Fruit fly (Drosophila melanogaster) whole organism, embryonic: ENCODE data around the gene CG13377.

Experiments
- Asciz ChIP-seq: fragments of 200-800 bp; sonication (Bioruptor generic); optimal IDR thresholded peaks from 2 replicates; lab custom pipeline; 2017; ENCODE audit warnings: missing biosample characterization, mild to moderate bottlenecking, missing genetic modification characterization, missing genetic modification reagents
- CG10147 ChIP-seq: fragments of 200-800 bp; sonication (Bioruptor generic); optimal IDR thresholded peaks from 2 replicates; lab custom pipeline; 2019; ENCODE audit warnings: missing biosample characterization, mild to moderate bottlenecking, missing genetic modification characterization, moderate library complexity
- CG10321 ChIP-seq: fragments of 200-800 bp; sonication (Bioruptor generic); IDR thresholded peaks from 2 replicates; pipeline ENCODE4 v1.3.6; 2022; ENCODE audit warnings: missing biosample characterization, missing genetic modification characterization
- CG10543 ChIP-seq: fragments of 200-800 bp; sonication (Bioruptor generic); optimal IDR thresholded peaks from 3 replicates; lab custom pipeline; 2017; ENCODE audit warnings: missing biosample characterization, mild to moderate bottlenecking, missing genetic modification characterization, moderate library complexity
- CG10959 ChIP-seq: fragments of 200-800 bp; sonication (Bioruptor generic); IDR thresholded peaks from 2 replicates; pipeline ENCODE4 v1.3.6; 2022; ENCODE audit warnings: missing biosample characterization, missing genetic modification characterization
- CG11695 ChIP-seq: fragments of 200-800 bp; sonication (Bioruptor generic); IDR thresholded peaks from 3 replicates; pipeline ENCODE4 v1.3.6; 2022; ENCODE audit warnings: missing biosample characterization, missing genetic modification characterization
- CG12744 ChIP-seq: fragments of 200-800 bp; sonication (Bioruptor generic); optimal IDR thresholded peaks from 2 replicates; lab custom pipeline; 2016; ENCODE audit warnings: missing biosample characterization, missing genetic modification characterization
- CG15073 ChIP-seq: fragments of 200-800 bp; sonication (Bioruptor generic); optimal IDR thresholded peaks from 2 replicates; lab custom pipeline; 2016; ENCODE audit warnings: missing biosample characterization, missing genetic modification characterization
- CG17359 ChIP-seq: fragments of 200-800 bp; sonication (Bioruptor generic); optimal IDR thresholded peaks from 3 replicates; lab custom pipeline; 2018; ENCODE audit warnings: missing biosample characterization, mild to moderate bottlenecking, missing genetic modification characterization, moderate library complexity
- CG2120 ChIP-seq: fragments of 200-800 bp; sonication (Bioruptor generic); optimal IDR thresholded peaks from 3 replicates; lab custom pipeline; 2016; ENCODE audit warnings: missing biosample characterization, missing genetic modification characterization
- CG2678 ChIP-seq: fragments of 200-800 bp; sonication (Bioruptor generic); optimal IDR thresholded peaks from 3 replicates; lab custom pipeline; 2019; ENCODE audit warnings: missing biosample characterization, mild to moderate bottlenecking, missing genetic modification characterization, moderate library complexity
- CG30431 ChIP-seq: fragments of 200-800 bp; sonication (Bioruptor generic); optimal IDR thresholded peaks from 2 replicates; lab custom pipeline; 2017; ENCODE audit warnings: missing biosample characterization, missing genetic modification characterization
- CG31388 ChIP-seq: fragments of 200-800 bp; sonication (Bioruptor generic); optimal IDR thresholded peaks from 2 replicates; lab custom pipeline; 2016; ENCODE audit warnings: missing biosample characterization, missing genetic modification characterization
- CG32767 ChIP-seq: fragments of 200-800 bp; sonication (Bioruptor generic); IDR thresholded peaks from 2 replicates; pipeline ENCODE4 v1.3.6; 2022; ENCODE audit warnings: missing biosample characterization, missing genetic modification characterization
- CG4404 ChIP-seq: fragments of 200-800 bp; sonication (Bioruptor generic); IDR thresholded peaks from 2 replicates; pipeline ENCODE4 v1.3.6; 2022; ENCODE audit warnings: missing biosample characterization, missing genetic modification characterization
- CG6689 ChIP-seq: fragments of 200-800 bp; sonication (Bioruptor generic); IDR thresholded peaks from 2 replicates; pipeline ENCODE4 v1.3.6; 2022; ENCODE audit warnings: missing biosample characterization, missing genetic modification characterization
- CG7839 ChIP-seq: fragments of 200-800 bp; sonication (Bioruptor generic); optimal IDR thresholded peaks from 3 replicates; lab custom pipeline; 2018; ENCODE audit warnings: missing biosample characterization, mild to moderate bottlenecking, missing genetic modification characterization, moderate library complexity
- CG7987 ChIP-seq: fragments of 200-800 bp; sonication (Bioruptor generic); optimal IDR thresholded peaks from 2 replicates; lab custom pipeline; 2018; ENCODE audit warnings: missing biosample characterization, mild to moderate bottlenecking, missing genetic modification characterization, moderate library complexity
- CG8290 ChIP-seq, 3 experiments: fragments of 200-800 bp; sonication (Bioruptor generic); optimal IDR thresholded peaks; 2 replicates each; lab custom pipeline; 2016 to 2019; ENCODE audit warnings: missing biosample characterization in 3 of 3, missing genetic modification characterization in 3 of 3, mild to moderate bottlenecking in 2 of 3, moderate library complexity in 1 of 3
- CG8924 ChIP-seq: fragments of 200-800 bp; optimal IDR thresholded peaks from 3 replicates; lab custom pipeline; 2019; ENCODE audit warnings: missing biosample characterization, mild to moderate bottlenecking, missing genetic modification characterization, moderate library complexity
- CTCF ChIP-seq: fragments of 200-800 bp; sonication (Bioruptor generic); optimal IDR thresholded peaks from 2 replicates; lab custom pipeline; 2017; ENCODE audit warnings: missing biosample characterization, mild to moderate bottlenecking, missing genetic modification characterization, moderate library complexity
- Dip3 ChIP-seq: fragments of 200-800 bp; sonication (Bioruptor generic); optimal IDR thresholded peaks from 3 replicates; lab custom pipeline; 2016; ENCODE audit warnings: missing biosample characterization, missing genetic modification characterization
- Doc3 ChIP-seq: fragments of 200-800 bp; sonication (Bioruptor generic); IDR thresholded peaks from 3 replicates; pipeline ENCODE4 v1.3.6; 2022; ENCODE audit warnings: missing biosample characterization, missing genetic modification characterization; ENCODE audit not compliant: partially characterized antibody
- Ets97D ChIP-seq: fragments of 200-800 bp; sonication (Bioruptor generic); optimal IDR thresholded peaks from 3 replicates; lab custom pipeline; 2016; ENCODE audit warnings: missing biosample characterization, missing genetic modification characterization
- Fer3 ChIP-seq: fragments of 200-800 bp; sonication (Bioruptor generic); optimal IDR thresholded peaks from 2 replicates; lab custom pipeline; 2018; ENCODE audit warnings: missing biosample characterization, mild to moderate bottlenecking, missing genetic modification characterization, moderate library complexity
- H15 ChIP-seq: fragments of 200-800 bp; sonication (Bioruptor generic); IDR thresholded peaks from 3 replicates; pipeline ENCODE4 v1.3.6; 2022; ENCODE audit warnings: missing biosample characterization, missing genetic modification characterization
- Scr ChIP-seq: fragments of 200-800 bp; sonication (Bioruptor generic); IDR thresholded peaks from 2 replicates; pipeline ENCODE4 v1.3.6; 2022; ENCODE audit warnings: missing biosample characterization, missing genetic modification characterization; ENCODE audit not compliant: partially characterized antibody
- abd-A ChIP-seq: fragments of 200-800 bp; sonication (Bioruptor generic); optimal IDR thresholded peaks from 3 replicates; lab custom pipeline; 2019; ENCODE audit warnings: missing biosample characterization, mild to moderate bottlenecking, missing genetic modification characterization, moderate library complexity
- ase ChIP-seq: fragments of 200-800 bp; sonication (Bioruptor generic); IDR thresholded peaks from 3 replicates; pipeline ENCODE4 v1.3.6; 2022; ENCODE audit warnings: missing biosample characterization, missing genetic modification characterization
- caup ChIP-seq: fragments of 200-800 bp; sonication (Bioruptor generic); optimal IDR thresholded peaks from 3 replicates; lab custom pipeline; 2017; ENCODE audit warnings: missing biosample characterization, mild to moderate bottlenecking, missing genetic modification characterization, moderate library complexity; ENCODE audit not compliant: severe bottlenecking
- corto ChIP-seq: fragments of 200-800 bp; sonication (Bioruptor generic); optimal IDR thresholded peaks from 2 replicates; lab custom pipeline; 2016; ENCODE audit warnings: missing biosample characterization, mild to moderate bottlenecking, missing genetic modification characterization, moderate library complexity
- croc ChIP-seq: fragments of 200-800 bp; sonication (Bioruptor generic); conservative IDR thresholded peaks from 3 replicates; pipeline ENCODE4 v1.3.6; 2022; ENCODE audit warnings: missing biosample characterization, missing genetic modification characterization
- danr ChIP-seq: fragments of 200-800 bp; sonication (Bioruptor generic); IDR thresholded peaks from 2 replicates; pipeline ENCODE4 v1.3.6; 2022; ENCODE audit warnings: missing biosample characterization, missing genetic modification characterization
- dati ChIP-seq: fragments of 200-800 bp; sonication (Bioruptor generic); IDR thresholded peaks from 2 replicates; pipeline ENCODE4 v1.3.6; 2022; ENCODE audit warnings: missing biosample characterization, missing genetic modification characterization
- esg ChIP-seq: fragments of 200-800 bp; sonication (Bioruptor generic); conservative IDR thresholded peaks from 2 replicates; pipeline ENCODE4 v1.3.6; 2022; ENCODE audit warnings: missing biosample characterization, missing genetic modification characterization
- eve ChIP-seq, 2 experiments: fragments of >200 bp; optimal IDR thresholded peaks; 2 replicates each; lab custom pipeline; 2017; ENCODE audit warnings: missing biosample characterization in 2 of 2, missing genetic modification characterization in 2 of 2
- fd64A ChIP-seq: fragments of 200-800 bp; sonication (Bioruptor generic); optimal IDR thresholded peaks from 3 replicates; lab custom pipeline; 2018; ENCODE audit warnings: missing biosample characterization, mild to moderate bottlenecking, missing genetic modification characterization
- grau ChIP-seq: fragments of 200-800 bp; optimal IDR thresholded peaks from 3 replicates; lab custom pipeline; 2019; ENCODE audit warnings: missing biosample characterization, mild to moderate bottlenecking, missing genetic modification characterization, moderate library complexity
- jing ChIP-seq: fragments of 200-800 bp; sonication (Bioruptor generic); optimal IDR thresholded peaks from 2 replicates; lab custom pipeline; 2018; ENCODE audit warnings: missing biosample characterization, mild to moderate bottlenecking, missing genetic modification characterization
- lilli ChIP-seq: fragments of 200-800 bp; sonication (Bioruptor generic); optimal IDR thresholded peaks from 3 replicates; lab custom pipeline; 2016; ENCODE audit warnings: missing biosample characterization, missing genetic modification characterization
- lmd ChIP-seq: fragments of 200-800 bp; sonication (Bioruptor generic); IDR thresholded peaks from 2 replicates; pipeline ENCODE4 v1.3.6; 2022; ENCODE audit warnings: missing biosample characterization, missing genetic modification characterization
- lola ChIP-seq, 3 experiments: fragments of >200 bp in 2 of 3; fragments of 200-800 bp in 1 of 3; sonication (Bioruptor generic) in 1 of 3; optimal IDR thresholded peaks; 2 replicates each; lab custom pipeline; 2017 to 2019; ENCODE audit warnings: missing biosample characterization in 3 of 3, missing genetic modification characterization in 3 of 3, mild to moderate bottlenecking in 1 of 3, moderate library complexity in 1 of 3
- mam ChIP-seq: fragments of 200-800 bp; sonication (Bioruptor generic); optimal IDR thresholded peaks from 3 replicates; lab custom pipeline; 2016; ENCODE audit warnings: missing biosample characterization, missing genetic modification characterization
- schlank ChIP-seq: fragments of 200-800 bp; sonication (Bioruptor generic); optimal IDR thresholded peaks from 2 replicates; lab custom pipeline; 2018; ENCODE audit warnings: missing biosample characterization, mild to moderate bottlenecking, missing genetic modification characterization
- scrt ChIP-seq: fragments of 200-800 bp; sonication (Bioruptor generic); optimal IDR thresholded peaks from 2 replicates; lab custom pipeline; 2018; ENCODE audit warnings: missing biosample characterization, mild to moderate bottlenecking, missing genetic modification characterization, moderate library complexity
- slbo ChIP-seq: fragments of 200-800 bp; sonication (Bioruptor generic); IDR thresholded peaks from 2 replicates; pipeline ENCODE4 v1.3.6; 2022; ENCODE audit warnings: missing biosample characterization, missing genetic modification characterization
- sqz ChIP-seq: fragments of 200-800 bp; sonication (Bioruptor generic); optimal IDR thresholded peaks from 3 replicates; lab custom pipeline; 2018; ENCODE audit warnings: missing biosample characterization, mild to moderate bottlenecking, missing genetic modification characterization
- tin ChIP-seq: fragments of 200-800 bp; sonication (Bioruptor generic); optimal IDR thresholded peaks from 3 replicates; lab custom pipeline; 2016; ENCODE audit warnings: missing biosample characterization, missing genetic modification characterization
- tx ChIP-seq: fragments of 200-800 bp; sonication (Bioruptor generic); optimal IDR thresholded peaks from 2 replicates; lab custom pipeline; 2016; ENCODE audit warnings: missing biosample characterization, missing genetic modification characterization
- unpg ChIP-seq: fragments of 200-800 bp; sonication (Bioruptor generic); optimal IDR thresholded peaks from 3 replicates; lab custom pipeline; 2018; ENCODE audit warnings: missing biosample characterization, mild to moderate bottlenecking, missing genetic modification characterization, moderate library complexity

CG13377 gene

dm6 chrX:278370-279096, 14.7 kb upstream of the CG13377 start (continued):
- TF ChIP-seq CG12744 (GFP tag; lab: Kevin White, UChicago) = no peak
- peak; percentile 49 for TF ChIP-seq slbo (GFP tag; lab: Robert Waterston, UW)
- TF ChIP-seq CG10543 (GFP tag; lab: Kevin White, UChicago) = peak; percentile 10
- TF ChIP-seq danr (GFP tag; lab: Robert Waterston, UW) = no peak
- peak; percentile 78 for TF ChIP-seq CG10321 (GFP tag; lab: Robert Waterston, UW)
- no peak for TF ChIP-seq croc (GFP tag; lab: Robert Waterston, UW)
- no peak for TF ChIP-seq dati
- TF ChIP-seq Dip3 (GFP tag; lab: Kevin White, UChicago) = peak; percentile 2
- TF ChIP-seq CG10147 (GFP tag; lab: Kevin White, UChicago) = no peak
- TF ChIP-seq CG31388 (GFP tag; lab: Kevin White, UChicago) = no peak
- TF ChIP-seq CG6689 (GFP tag; lab: Robert Waterston, UW) = no peak
- TF ChIP-seq esg (GFP tag; lab: Robert Waterston, UW) = no peak
- TF ChIP-seq CG17359 (tag; lab: Kevin White, UChicago) = peak; percentile 3
- peak; percentile 68; the same call in 1 of the 2 replicates for TF ChIP-seq CG32767 (GFP tag; lab: Robert Waterston, UW)
- no peak for TF ChIP-seq jing (GFP tag; lab: Kevin White, UChicago)
- TF ChIP-seq CG10959 = no peak
- TF ChIP-seq CG15073 = peak; percentile 98
- no peak for TF ChIP-seq scrt
- TF ChIP-seq CG4404 (GFP tag; lab: Robert Waterston, UW) = no peak
- TF ChIP-seq tx = no peak
- TF ChIP-seq Asciz (GFP tag; lab: Kevin White, UChicago) = peak; percentile 7
- TF ChIP-seq Scr = no peak
- TF ChIP-seq CG7839 = peak; percentile 3
- TF ChIP-seq fd64A (GFP tag; lab: Kevin White, UChicago) = no peak
- peak; percentile 29 for TF ChIP-seq CG8924
- no peak for TF ChIP-seq CG11695 (GFP tag; lab: Robert Waterston, UW)
- TF ChIP-seq CG2678 (tag; lab: Kevin White, UChicago) = peak; percentile 40
- TF ChIP-seq schlank (tag; lab: Kevin White, UChicago) = no peak
- TF ChIP-seq CG7987 = no peak
- TF ChIP-seq CG8290 (GFP tag; optimal IDR thresholded peaks at IDR 0.05; lab: Kevin White, UChicago) = no peak
- TF ChIP-seq CG8290 (tag; optimal IDR thresholded peaks at IDR 0.05; lab: Kevin White, UChicago) = peak in 1 of 2 experiments; percentile 59
- TF ChIP-seq grau (tag; lab: Kevin White, UChicago) = peak; percentile 48
- TF ChIP-seq tin (GFP tag; lab: Kevin White, UChicago) = no peak
- TF ChIP-seq caup (GFP tag; lab: Kevin White, UChicago) = no peak
- TF ChIP-seq H15 (GFP tag; lab: Robert Waterston, UW) = no peak
- no peak for TF ChIP-seq lola (GFP tag; optimal IDR thresholded peaks at IDR 0.05; lab: Kevin White, UChicago)
- peak; percentile 28 for TF ChIP-seq abd-A (tag; lab: Kevin White, UChicago)
- peak; percentile 42 for TF ChIP-seq CG2120 (GFP tag; lab: Kevin White, UChicago)
- no peak for TF ChIP-seq lmd (GFP tag; lab: Robert Waterston, UW)
- no peak for TF ChIP-seq Ets97D (GFP tag; lab: Kevin White, UChicago)
- no peak for TF ChIP-seq CTCF (GFP tag; lab: Kevin White, UChicago)
- no peak for TF ChIP-seq CG30431 (GFP tag; lab: Kevin White, UChicago)
- TF ChIP-seq Fer3 (tag; lab: Kevin White, UChicago) = no peak
- TF ChIP-seq eve (GFP tag; optimal IDR thresholded peaks at IDR 0.05; lab: Kevin White, UChicago) = peak in 1 of 2 experiments; percentile 75
- TF ChIP-seq Doc3 (GFP tag; lab: Robert Waterston, UW) = no peak
- no peak for TF ChIP-seq unpg (GFP tag; lab: Kevin White, UChicago)
- TF ChIP-seq sqz = no peak
- no peak for TF ChIP-seq mam (GFP tag; lab: Kevin White, UChicago)
- TF ChIP-seq corto (GFP tag; lab: Kevin White, UChicago) = no peak
- TF ChIP-seq ase = no peak
- no peak for TF ChIP-seq lilli
